Worm (Caenorhabditis elegans) whole organism, midembryonic: ENCODE results near the gene F17E9.16.

Source experiments
- klf-2 ChIP-seq: fragments of 200-800 bp; sonication (Bioruptor generic); conservative IDR thresholded peaks from 2 replicates; pipeline ENCODE4 v1.3.6; 2022; ENCODE audit warnings: missing genetic modification reagents, missing genetic modification characterization, missing compliant biosample characterization
- ztf-23 ChIP-seq: fragments of 200-800 bp; sonication (Bioruptor generic); IDR thresholded peaks from 2 replicates; pipeline ENCODE4 v1.3.6; 2022; ENCODE audit warnings: missing genetic modification reagents, missing genetic modification characterization, missing compliant biosample characterization

- no peak for TF ChIP-seq ztf-23 (GFP tag; lab: Robert Waterston, UW)
- TF ChIP-seq klf-2 (GFP tag; lab: Robert Waterston, UW): no peak
Measured at ce11 chrIV:8396348-8396747, 44.2 kb downstream of the F17E9.16 start, which contains the start of gene timm-17B.2.
